Fruit fly (Drosophila melanogaster) whole organism, embryonic: Measurements from ENCODE around the gene CG2147.

Experiments used
- C15 ChIP-seq: fragments of 200-800 bp; sonication (Bioruptor generic); IDR thresholded peaks from 3 replicates; pipeline ENCODE4 v1.3.6; 2022; ENCODE audit warnings: missing biosample characterization, missing genetic modification characterization
- CG10321 ChIP-seq: fragments of 200-800 bp; sonication (Bioruptor generic); IDR thresholded peaks from 2 replicates; pipeline ENCODE4 v1.3.6; 2022; ENCODE audit warnings: missing biosample characterization, missing genetic modification characterization
- CG10366 ChIP-seq: fragments of 200-800 bp; sonication (Bioruptor generic); IDR thresholded peaks from 2 replicates; pipeline ENCODE4 v1.3.6; 2022; ENCODE audit warnings: missing biosample characterization, missing genetic modification characterization
- CG10543 ChIP-seq: fragments of 200-800 bp; sonication (Bioruptor generic); optimal IDR thresholded peaks from 3 replicates; lab custom pipeline; 2017; ENCODE audit warnings: missing biosample characterization, mild to moderate bottlenecking, missing genetic modification characterization, moderate library complexity
- CG11504 ChIP-seq: fragments of 200-800 bp; sonication (Bioruptor generic); optimal IDR thresholded peaks from 3 replicates; lab custom pipeline; 2019; ENCODE audit warnings: missing biosample characterization, mild to moderate bottlenecking, missing genetic modification characterization, moderate library complexity
- CG11560 ChIP-seq: fragments of 200-800 bp; sonication (Bioruptor generic); IDR thresholded peaks from 3 replicates; pipeline ENCODE4 v1.3.6; 2022; ENCODE audit warnings: missing biosample characterization, missing genetic modification characterization
- CG12219 ChIP-seq: fragments of 200-800 bp; sonication (Bioruptor generic); optimal IDR thresholded peaks from 3 replicates; lab custom pipeline; 2018; ENCODE audit warnings: missing biosample characterization, mild to moderate bottlenecking, missing genetic modification characterization
- CG13894 ChIP-seq: fragments of 200-800 bp; sonication (Bioruptor generic); optimal IDR thresholded peaks from 3 replicates; lab custom pipeline; 2018; ENCODE audit warnings: missing biosample characterization, mild to moderate bottlenecking, missing genetic modification characterization, moderate library complexity
- CG1529 ChIP-seq: fragments of 200-800 bp; sonication (Bioruptor generic); optimal IDR thresholded peaks from 3 replicates; lab custom pipeline; 2018; ENCODE audit warnings: missing biosample characterization, missing genetic modification characterization
- CG15479 ChIP-seq: fragments of 200-800 bp; sonication (Bioruptor generic); optimal IDR thresholded peaks from 3 replicates; lab custom pipeline; 2019; ENCODE audit warnings: missing biosample characterization, mild to moderate bottlenecking, missing genetic modification characterization, moderate library complexity
- CG16863 ChIP-seq: fragments of 200-800 bp; sonication (Bioruptor generic); optimal IDR thresholded peaks from 3 replicates; lab custom pipeline; 2016; ENCODE audit warnings: missing biosample characterization, missing genetic modification characterization
- CG17328 ChIP-seq: fragments of 200-800 bp; sonication (Bioruptor generic); IDR thresholded peaks from 2 replicates; pipeline ENCODE4 v1.3.6; 2022; ENCODE audit warnings: missing biosample characterization, missing genetic modification characterization
- CG17359 ChIP-seq: fragments of 200-800 bp; sonication (Bioruptor generic); optimal IDR thresholded peaks from 3 replicates; lab custom pipeline; 2018; ENCODE audit warnings: missing biosample characterization, mild to moderate bottlenecking, missing genetic modification characterization, moderate library complexity
- CG2116 ChIP-seq: fragments of 200-800 bp; sonication (Bioruptor generic); optimal IDR thresholded peaks from 3 replicates; lab custom pipeline; 2018; ENCODE audit warnings: missing biosample characterization, mild to moderate bottlenecking, missing genetic modification characterization
- CG2129 ChIP-seq: fragments of 200-800 bp; sonication (Bioruptor generic); IDR thresholded peaks from 2 replicates; pipeline ENCODE4 v1.3.6; 2022; ENCODE audit warnings: missing biosample characterization, missing genetic modification characterization; ENCODE audit not compliant: partially characterized antibody
- CG33213 ChIP-seq: fragments of 200-800 bp; sonication (Bioruptor generic); optimal IDR thresholded peaks from 3 replicates; lab custom pipeline; 2016; ENCODE audit warnings: missing biosample characterization, missing genetic modification characterization
- CG4282 ChIP-seq: fragments of 200-800 bp; sonication (Bioruptor generic); optimal IDR thresholded peaks from 2 replicates; lab custom pipeline; 2016; ENCODE audit warnings: missing biosample characterization, missing genetic modification characterization
- CG4707 ChIP-seq: fragments of 200-800 bp; sonication (Bioruptor generic); optimal IDR thresholded peaks from 2 replicates; lab custom pipeline; 2018; ENCODE audit warnings: missing biosample characterization, mild to moderate bottlenecking, missing genetic modification characterization, moderate library complexity
- CG4854 ChIP-seq: fragments of 200-800 bp; sonication (Bioruptor generic); optimal IDR thresholded peaks from 2 replicates; lab custom pipeline; 2016; ENCODE audit warnings: missing biosample characterization, missing genetic modification characterization, inconsistent platforms
- CG6254 ChIP-seq: fragments of 200-800 bp; sonication (Bioruptor generic); optimal IDR thresholded peaks from 3 replicates; lab custom pipeline; 2017; ENCODE audit warnings: mild to moderate bottlenecking, missing biosample characterization, missing genetic modification reagents, missing genetic modification characterization
- CG8388 ChIP-seq: fragments of 200-800 bp; sonication (Bioruptor generic); optimal IDR thresholded peaks from 2 replicates; lab custom pipeline; 2019; ENCODE audit warnings: missing biosample characterization, mild to moderate bottlenecking, missing genetic modification characterization, moderate library complexity
- CG8478 ChIP-seq: fragments of >200 bp; optimal IDR thresholded peaks from 2 replicates; lab custom pipeline; 2018
- CoRest ChIP-seq: fragments of 200-800 bp; sonication (Bioruptor generic); optimal IDR thresholded peaks from 3 replicates; lab custom pipeline; 2018; ENCODE audit warnings: missing biosample characterization, mild to moderate bottlenecking, missing genetic modification characterization, moderate library complexity
- Deaf1 ChIP-seq: fragments of 200-800 bp; optimal IDR thresholded peaks from 3 replicates; lab custom pipeline; 2019; ENCODE audit warnings: missing biosample characterization, mild to moderate bottlenecking, missing genetic modification characterization, moderate library complexity
- Hr78 ChIP-seq, 2 experiments: fragments of 200-800 bp in 1 of 2; fragments of >200 bp in 1 of 2; sonication (Bioruptor generic) in 1 of 2; optimal IDR thresholded peaks; 2 replicates each; lab custom pipeline; 2017 to 2019; ENCODE audit warnings: missing biosample characterization in 2 of 2, missing genetic modification characterization in 2 of 2, mild to moderate bottlenecking in 1 of 2, moderate library complexity in 1 of 2
- PHDP ChIP-seq: fragments of 200-800 bp; sonication (Bioruptor generic); optimal IDR thresholded peaks from 3 replicates; lab custom pipeline; 2018; ENCODE audit warnings: missing biosample characterization, mild to moderate bottlenecking, missing genetic modification characterization, moderate library complexity
- cad ChIP-seq: fragments of >200 bp; optimal IDR thresholded peaks from 2 replicates; lab custom pipeline; 2017; ENCODE audit warnings: missing biosample characterization, missing genetic modification characterization
- chn ChIP-seq: fragments of 200-800 bp; sonication (Bioruptor generic); optimal IDR thresholded peaks from 2 replicates; lab custom pipeline; 2016; ENCODE audit warnings: missing biosample characterization, missing genetic modification characterization
- disco-r ChIP-seq: fragments of 200-800 bp; sonication (Bioruptor generic); optimal IDR thresholded peaks from 2 replicates; lab custom pipeline; 2016; ENCODE audit warnings: missing biosample characterization, missing genetic modification characterization
- dmrt99B ChIP-seq: fragments of 200-800 bp; sonication (Bioruptor generic); optimal IDR thresholded peaks from 2 replicates; lab custom pipeline; 2018; ENCODE audit warnings: missing biosample characterization, mild to moderate bottlenecking, missing genetic modification characterization, moderate library complexity
- fd102C ChIP-seq: fragments of 200-800 bp; sonication (Bioruptor generic); optimal IDR thresholded peaks from 2 replicates; lab custom pipeline; 2018; ENCODE audit warnings: missing biosample characterization, mild to moderate bottlenecking, missing genetic modification characterization, moderate library complexity
- fd64A ChIP-seq: fragments of 200-800 bp; sonication (Bioruptor generic); optimal IDR thresholded peaks from 3 replicates; lab custom pipeline; 2018; ENCODE audit warnings: missing biosample characterization, mild to moderate bottlenecking, missing genetic modification characterization
- jing ChIP-seq: fragments of 200-800 bp; sonication (Bioruptor generic); optimal IDR thresholded peaks from 2 replicates; lab custom pipeline; 2018; ENCODE audit warnings: missing biosample characterization, mild to moderate bottlenecking, missing genetic modification characterization
- jumu ChIP-seq: fragments of 200-800 bp; sonication (Bioruptor generic); optimal IDR thresholded peaks from 3 replicates; lab custom pipeline; 2016; ENCODE audit warnings: missing biosample characterization, missing genetic modification characterization
- kah ChIP-seq: fragments of 200-800 bp; sonication (Bioruptor generic); optimal IDR thresholded peaks from 2 replicates; lab custom pipeline; 2018; ENCODE audit warnings: missing biosample characterization, mild to moderate bottlenecking, missing genetic modification characterization
- lmd ChIP-seq: fragments of 200-800 bp; sonication (Bioruptor generic); IDR thresholded peaks from 2 replicates; pipeline ENCODE4 v1.3.6; 2022; ENCODE audit warnings: missing biosample characterization, missing genetic modification characterization
- lov ChIP-seq, 2 experiments: fragments of 200-800 bp in 1 of 2; fragments of >200 bp in 1 of 2; sonication (Bioruptor generic) in 1 of 2; IDR thresholded peaks in 1 of 2; optimal IDR thresholded peaks in 1 of 2; 2 replicates in 1 of 2; 3 replicates in 1 of 2; pipeline versions ENCODE4 v1.3.6 to Lab custom; 2017 to 2022; ENCODE audit warnings: missing biosample characterization in 1 of 2, missing genetic modification characterization in 1 of 2
- org-1 ChIP-seq: fragments of 200-800 bp; sonication (Bioruptor generic); optimal IDR thresholded peaks from 2 replicates; lab custom pipeline; 2017; ENCODE audit warnings: missing biosample characterization, missing genetic modification characterization
- pan ChIP-seq, 4 experiments: fragments of >200 bp in 3 of 4; fragments of 200-800 bp in 1 of 4; sonication (Bioruptor generic) in 1 of 4; optimal IDR thresholded peaks in 3 of 4; IDR thresholded peaks in 1 of 4; 2 replicates each; pipeline versions ENCODE4 v1.3.6 to Lab custom; 2017 to 2022; ENCODE audit warnings: missing biosample characterization in 2 of 4, missing genetic modification characterization in 2 of 4, mixed read lengths in 1 of 4
- pb ChIP-seq: fragments of 200-800 bp; sonication (Bioruptor generic); optimal IDR thresholded peaks from 3 replicates; lab custom pipeline; 2016; ENCODE audit warnings: missing biosample characterization, missing genetic modification characterization
- pnt ChIP-seq: fragments of 200-800 bp; sonication (Bioruptor generic); optimal IDR thresholded peaks from 3 replicates; lab custom pipeline; 2016; ENCODE audit warnings: missing biosample characterization, missing genetic modification characterization
- sens-2 ChIP-seq: fragments of 200-800 bp; sonication (Bioruptor generic); IDR thresholded peaks from 2 replicates; pipeline ENCODE4 v1.3.6; 2022; ENCODE audit warnings: missing biosample characterization, missing genetic modification characterization
- stc ChIP-seq: fragments of 200-800 bp; sonication (Bioruptor generic); IDR thresholded peaks from 2 replicates; pipeline ENCODE4 v1.3.6; 2022; ENCODE audit warnings: missing biosample characterization, missing genetic modification characterization
- tin ChIP-seq: fragments of 200-800 bp; sonication (Bioruptor generic); optimal IDR thresholded peaks from 3 replicates; lab custom pipeline; 2016; ENCODE audit warnings: missing biosample characterization, missing genetic modification characterization
- tio ChIP-seq: fragments of 200-800 bp; sonication (Bioruptor generic); optimal IDR thresholded peaks from 2 replicates; lab custom pipeline; 2017; ENCODE audit warnings: missing biosample characterization, missing genetic modification characterization, inconsistent platforms
- tna ChIP-seq: fragments of 200-800 bp; sonication (Bioruptor generic); IDR thresholded peaks from 2 replicates; pipeline ENCODE4 v1.3.6; 2022; ENCODE audit warnings: missing biosample characterization, missing genetic modification characterization; ENCODE audit not compliant: partially characterized antibody
- trem ChIP-seq: fragments of 200-800 bp; optimal IDR thresholded peaks from 3 replicates; lab custom pipeline; 2019; ENCODE audit warnings: missing biosample characterization, mild to moderate bottlenecking, missing genetic modification characterization, moderate library complexity
- zen ChIP-seq: fragments of 200-800 bp; sonication (Bioruptor generic); optimal IDR thresholded peaks from 3 replicates; lab custom pipeline; 2018; ENCODE audit warnings: missing biosample characterization, mild to moderate bottlenecking, missing genetic modification characterization, moderate library complexity
- zfh1 ChIP-seq: fragments of 200-800 bp; sonication (Bioruptor generic); IDR thresholded peaks from 3 replicates; pipeline ENCODE4 v1.3.6; 2022; ENCODE audit warnings: missing biosample characterization, missing genetic modification characterization

The CG2147 gene

DNA sequence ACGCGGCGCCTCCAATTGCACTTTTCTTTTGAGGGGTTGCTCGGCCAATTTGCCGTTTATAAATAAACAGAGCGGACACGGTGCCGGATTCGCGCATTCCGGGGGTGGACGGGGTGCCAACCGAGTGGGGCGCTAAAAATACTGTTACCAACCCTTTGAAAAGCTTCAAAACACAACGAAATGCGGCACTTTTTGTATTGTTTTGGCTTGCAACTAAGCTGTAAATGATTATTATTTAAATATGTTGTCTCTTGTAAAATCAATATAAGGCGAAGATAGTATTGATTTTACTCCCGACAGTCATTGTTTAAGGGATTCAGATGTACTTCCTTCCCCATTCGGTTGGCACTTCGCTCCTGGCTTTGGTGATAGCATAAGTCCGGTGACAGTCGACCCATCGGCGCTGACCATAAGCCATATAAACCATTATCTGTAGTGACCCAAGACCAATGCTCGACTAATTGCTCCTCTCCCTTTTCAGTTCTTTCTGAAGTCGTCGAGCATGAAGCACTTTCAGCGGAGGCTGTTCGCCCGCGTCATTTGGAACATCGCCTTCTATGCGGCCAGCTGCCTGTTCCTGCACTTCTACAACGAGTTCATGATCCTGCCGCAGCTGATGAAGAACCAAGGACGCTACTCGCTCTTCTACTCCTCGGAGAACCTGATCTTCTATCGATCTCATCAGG, 33.5 kb downstream of the CG2147 start, which contains the start of gene CG15343 (continued):
- TF ChIP-seq CG4707 (no peak), jumu (GFP tag; lab: Kevin White, UChicago) (no peak), CG10366 (GFP tag; lab: Robert Waterston, UW) (no peak), tio (GFP tag; lab: Kevin White, UChicago) (no peak), CG12219 (GFP tag; lab: Kevin White, UChicago) (no peak), CG11560 (peak; percentile 26; the same call in 1 of the 3 replicates), lmd (peak; percentile 68), zen (tag; lab: Kevin White, UChicago) (no peak), zfh1 (0 out of 3 replicates have a peak, but pooled peaks have one; percentile 41), CG13894 (tag; lab: Kevin White, UChicago) (no peak), CG10321 (GFP tag; lab: Robert Waterston, UW) (no peak), tna (GFP tag; lab: Robert Waterston, UW) (no peak), chn (peak; percentile 7), CG4282 (GFP tag; lab: Kevin White, UChicago) (no peak), sens-2 (GFP tag; lab: Robert Waterston, UW) (no peak), CG8478 (no peak), Deaf1 (tag; lab: Kevin White, UChicago) (no peak), pnt (GFP tag; lab: Kevin White, UChicago) (no peak), trem (no peak), CG1529 (GFP tag; lab: Kevin White, UChicago) (no peak), pan (optimal IDR thresholded peaks at IDR 0.05; lab: Kevin White, UChicago) (no peak), pan (GFP tag; optimal IDR thresholded peaks at IDR 0.05 in 1 of 2, IDR thresholded peaks at IDR 0.05 in 1 of 2) (peak in 1 of 2 experiments; percentile 44), tin (GFP tag; lab: Kevin White, UChicago) (peak; percentile 19), stc (GFP tag; lab: Robert Waterston, UW) (no peak), CG33213 (GFP tag; lab: Kevin White, UChicago) (peak; percentile 12), CG6254 (GFP tag; lab: Kevin White, UChicago) (no peak), CG15479 (no peak), lov (optimal IDR thresholded peaks at IDR 0.05; lab: Kevin White, UChicago) (no peak), lov (GFP tag; IDR thresholded peaks at IDR 0.05; lab: Robert Waterston, UW) (no peak), kah (no peak), C15 (GFP tag; lab: Robert Waterston, UW) (no peak), CG8388 (no peak), CG11504 (tag; lab: Kevin White, UChicago) (peak; percentile 45), CG4854 (GFP tag; lab: Kevin White, UChicago) (no peak), dmrt99B (peak; percentile 23), fd102C (GFP tag; lab: Kevin White, UChicago) (no peak), CG17328 (GFP tag; lab: Robert Waterston, UW) (no peak), disco-r (GFP tag; lab: Kevin White, UChicago) (no peak), CG16863 (no peak), CG2129 (GFP tag; lab: Robert Waterston, UW) (no peak), CG17359 (tag; lab: Kevin White, UChicago) (peak; percentile 15), org-1 (GFP tag; lab: Kevin White, UChicago) (no peak), CG10543 (no peak), pb (no peak), Hr78 (GFP tag; optimal IDR thresholded peaks at IDR 0.05; lab: Kevin White, UChicago) (no peak), CoRest (tag; lab: Kevin White, UChicago) (no peak), PHDP (tag; lab: Kevin White, UChicago) (no peak), fd64A (GFP tag; lab: Kevin White, UChicago) (no peak), CG2116 (GFP tag; lab: Kevin White, UChicago) (no peak), jing (GFP tag; lab: Kevin White, UChicago) (no peak), cad (GFP tag; lab: Kevin White, UChicago) (no peak)
